Fruit fly (Drosophila melanogaster) whole organism, prepupa: Measurements from ENCODE around the gene CG8319.

Experiments used
- CG10631 ChIP-seq: fragments of 200-800 bp; sonication (Bioruptor generic); optimal IDR thresholded peaks from 2 replicates; lab custom pipeline; 2016; ENCODE audit warnings: missing biosample characterization, missing genetic modification characterization
- CG10669 ChIP-seq: fragments of 200-800 bp; sonication (Bioruptor generic); optimal IDR thresholded peaks from 3 replicates; lab custom pipeline; 2018; ENCODE audit warnings: missing biosample characterization, mild to moderate bottlenecking, missing genetic modification characterization, moderate library complexity
- CG15336 ChIP-seq: fragments of 200-800 bp; sonication (Bioruptor generic); IDR thresholded peaks from 2 replicates; pipeline ENCODE4 v1.3.6; 2022; ENCODE audit warnings: missing biosample characterization, missing genetic modification characterization
- CG1621 ChIP-seq: fragments of 200-800 bp; sonication (Bioruptor generic); optimal IDR thresholded peaks from 3 replicates; lab custom pipeline; 2018; ENCODE audit warnings: missing biosample characterization, mild to moderate bottlenecking, missing genetic modification characterization
- CG16779 ChIP-seq: fragments of 200-800 bp; sonication (Bioruptor generic); optimal IDR thresholded peaks from 3 replicates; lab custom pipeline; 2017; ENCODE audit warnings: missing biosample characterization, mild to moderate bottlenecking, missing genetic modification characterization
- CG32006 ChIP-seq: fragments of 200-800 bp; sonication (Bioruptor generic); optimal IDR thresholded peaks from 3 replicates; lab custom pipeline; 2017; ENCODE audit warnings: missing biosample characterization, mild to moderate bottlenecking, missing genetic modification characterization
- CG34406 ChIP-seq: fragments of 200-800 bp; sonication (Bioruptor generic); optimal IDR thresholded peaks from 3 replicates; lab custom pipeline; 2016; ENCODE audit warnings: missing biosample characterization, missing genetic modification characterization
- CG4318 ChIP-seq: fragments of 200-800 bp; sonication (Bioruptor generic); optimal IDR thresholded peaks from 3 replicates; lab custom pipeline; 2017; ENCODE audit warnings: missing biosample characterization, mild to moderate bottlenecking, missing genetic modification characterization
- CG6163 ChIP-seq: fragments of 200-800 bp; sonication (Bioruptor generic); IDR thresholded peaks from 3 replicates; pipeline ENCODE4 v1.3.6; 2022; ENCODE audit warnings: missing biosample characterization, missing genetic modification characterization
- CG6276 ChIP-seq: fragments of 200-800 bp; sonication (Bioruptor generic); optimal IDR thresholded peaks from 2 replicates; lab custom pipeline; 2017; ENCODE audit warnings: missing biosample characterization, mild to moderate bottlenecking, missing genetic modification characterization
- CG6792 ChIP-seq: fragments of 200-800 bp; sonication (Bioruptor generic); optimal IDR thresholded peaks from 3 replicates; lab custom pipeline; 2016; ENCODE audit warnings: missing biosample characterization, missing genetic modification characterization
- CG6808 ChIP-seq: fragments of 200-800 bp; sonication (Bioruptor generic); optimal IDR thresholded peaks from 3 replicates; lab custom pipeline; 2017; ENCODE audit warnings: missing biosample characterization, missing genetic modification characterization, mild to moderate bottlenecking, moderate library complexity, missing genetic modification reagents
- CG6854 ChIP-seq: fragments of 200-800 bp; sonication (Bioruptor generic); optimal IDR thresholded peaks from 2 replicates; lab custom pipeline; 2017; ENCODE audit warnings: missing biosample characterization, mild to moderate bottlenecking, missing genetic modification characterization
- CG7368 ChIP-seq: fragments of 200-800 bp; sonication (Bioruptor generic); optimal IDR thresholded peaks from 3 replicates; lab custom pipeline; 2016; ENCODE audit warnings: missing biosample characterization, missing genetic modification characterization
- CG8319 ChIP-seq: fragments of 200-800 bp; sonication (Bioruptor generic); optimal IDR thresholded peaks from 3 replicates; lab custom pipeline; 2016; ENCODE audit warnings: missing biosample characterization, missing genetic modification characterization
- CG8632 ChIP-seq: fragments of 200-800 bp; sonication (Bioruptor generic); optimal IDR thresholded peaks from 3 replicates; lab custom pipeline; 2016; ENCODE audit warnings: missing biosample characterization, missing genetic modification characterization
- CG9139 ChIP-seq: fragments of 200-800 bp; sonication (Bioruptor generic); optimal IDR thresholded peaks from 3 replicates; lab custom pipeline; 2017; ENCODE audit warnings: missing biosample characterization, mild to moderate bottlenecking, missing genetic modification characterization
- Eip78C ChIP-seq: fragments of 200-800 bp; sonication (Bioruptor generic); peaks from one replicate; lab custom pipeline; 2016; ENCODE audit warnings: missing biosample characterization, missing genetic modification characterization
- Ets21C ChIP-seq: fragments of 200-800 bp; sonication (Bioruptor generic); optimal IDR thresholded peaks from 3 replicates; lab custom pipeline; 2016; ENCODE audit warnings: missing biosample characterization, missing genetic modification characterization
- Ets96B ChIP-seq: fragments of 200-800 bp; optimal IDR thresholded peaks from 2 replicates; lab custom pipeline; 2019; ENCODE audit warnings: missing biosample characterization, mild to moderate bottlenecking, missing genetic modification characterization, moderate library complexity
- Gug ChIP-seq: fragments of 200-800 bp; sonication (Bioruptor generic); IDR thresholded peaks from 2 replicates; pipeline ENCODE4 v1.3.6; 2022; ENCODE audit warnings: missing biosample characterization, missing genetic modification characterization
- Hr39 ChIP-seq: fragments of 200-800 bp; sonication (Bioruptor generic); optimal IDR thresholded peaks from 2 replicates; lab custom pipeline; 2016; ENCODE audit warnings: missing biosample characterization, missing genetic modification characterization
- Hr4 ChIP-seq: fragments of 200-800 bp; sonication (Bioruptor generic); optimal IDR thresholded peaks from 3 replicates; lab custom pipeline; 2016; ENCODE audit warnings: missing biosample characterization, missing genetic modification characterization
- OdsH ChIP-seq: fragments of 200-800 bp; sonication (Bioruptor generic); optimal IDR thresholded peaks from 3 replicates; lab custom pipeline; 2016; ENCODE audit warnings: missing biosample characterization, missing genetic modification characterization
- Smox ChIP-seq: fragments of 200-800 bp; sonication (Bioruptor generic); optimal IDR thresholded peaks from 3 replicates; lab custom pipeline; 2016; ENCODE audit warnings: missing biosample characterization, missing genetic modification characterization
- Sox102F ChIP-seq: fragments of 200-800 bp; sonication (Bioruptor generic); optimal IDR thresholded peaks from 2 replicates; lab custom pipeline; 2016; ENCODE audit warnings: missing biosample characterization, mild to moderate bottlenecking, missing genetic modification characterization
- Sox14 ChIP-seq: fragments of 200-800 bp; sonication (Bioruptor generic); optimal IDR thresholded peaks from 3 replicates; lab custom pipeline; 2016; ENCODE audit warnings: missing biosample characterization, missing genetic modification characterization
- Sox15 ChIP-seq: fragments of 200-800 bp; sonication (Bioruptor generic); optimal IDR thresholded peaks from 3 replicates; lab custom pipeline; 2016; ENCODE audit warnings: missing biosample characterization, missing genetic modification characterization
- achi ChIP-seq: fragments of 200-800 bp; sonication (Bioruptor generic); optimal IDR thresholded peaks from 3 replicates; lab custom pipeline; 2016; ENCODE audit warnings: missing biosample characterization, missing genetic modification characterization
- acj6 ChIP-seq: fragments of 200-800 bp; sonication (Bioruptor generic); optimal IDR thresholded peaks from 3 replicates; lab custom pipeline; 2016; ENCODE audit warnings: missing biosample characterization, missing genetic modification characterization
- dac ChIP-seq: fragments of 200-800 bp; sonication (Bioruptor generic); optimal IDR thresholded peaks from 2 replicates; lab custom pipeline; 2017; ENCODE audit warnings: missing biosample characterization, mild to moderate bottlenecking, missing genetic modification characterization
- dsx ChIP-seq: fragments of 200-800 bp; optimal IDR thresholded peaks from 3 replicates; lab custom pipeline; 2019; ENCODE audit warnings: missing biosample characterization, mild to moderate bottlenecking, missing genetic modification characterization, moderate library complexity; ENCODE audit not compliant: poor library complexity, severe bottlenecking
- esn ChIP-seq: fragments of 200-800 bp; sonication (Bioruptor generic); optimal IDR thresholded peaks from 2 replicates; lab custom pipeline; 2016; ENCODE audit warnings: missing biosample characterization, mild to moderate bottlenecking, missing genetic modification characterization, moderate library complexity
- fd59A ChIP-seq: fragments of 200-800 bp; sonication (Bioruptor generic); optimal IDR thresholded peaks from 2 replicates; lab custom pipeline; 2017; ENCODE audit warnings: missing biosample characterization, mild to moderate bottlenecking, missing genetic modification characterization, missing genetic modification reagents
- fkh ChIP-seq: fragments of 200-800 bp; sonication (Bioruptor generic); optimal IDR thresholded peaks from 3 replicates; lab custom pipeline; 2017; ENCODE audit warnings: missing biosample characterization, mild to moderate bottlenecking, missing genetic modification characterization, moderate library complexity
- net ChIP-seq: fragments of 200-800 bp; sonication (Bioruptor generic); optimal IDR thresholded peaks from 3 replicates; lab custom pipeline; 2016; ENCODE audit warnings: missing biosample characterization, missing genetic modification characterization
- salr ChIP-seq, 2 experiments: fragments of 200-800 bp; sonication (Bioruptor generic); optimal IDR thresholded peaks; 3 replicates each; lab custom pipeline; 2016 to 2018; ENCODE audit warnings: missing biosample characterization in 2 of 2, missing genetic modification characterization in 2 of 2, mild to moderate bottlenecking in 1 of 2
- svp ChIP-seq: fragments of 200-800 bp; sonication (Bioruptor generic); peaks from one replicate; lab custom pipeline; 2016; ENCODE audit warnings: missing biosample characterization, missing genetic modification characterization
- topi ChIP-seq: fragments of 200-800 bp; sonication (Bioruptor generic); optimal IDR thresholded peaks from 3 replicates; lab custom pipeline; 2016; ENCODE audit warnings: missing biosample characterization, missing genetic modification characterization
- vri ChIP-seq: fragments of 200-800 bp; sonication (Bioruptor generic); optimal IDR thresholded peaks from 3 replicates; lab custom pipeline; 2016; ENCODE audit warnings: missing biosample characterization, mild to moderate bottlenecking, missing genetic modification characterization

The CG8319 gene

dm6 chr3R:9605084-9605483 lies 22.0 kb upstream of the CG8319 start (continued):
- peak; percentile 53 for TF ChIP-seq CG32006
- TF ChIP-seq CG1621 (tag; lab: Kevin White, UChicago), result peak; percentile 62
- no peak; the same call in 1 of the 2 replicates for TF ChIP-seq Gug
- TF ChIP-seq CG6792 (GFP tag; lab: Kevin White, UChicago), result peak; percentile 59
- TF ChIP-seq esn (GFP tag; lab: Kevin White, UChicago), result peak; percentile 67
- TF ChIP-seq CG10631, result peak; percentile 69
- peak; percentile 44 for TF ChIP-seq Sox102F (GFP tag; lab: Kevin White, UChicago)
- TF ChIP-seq CG4318, result no peak
- TF ChIP-seq CG34406, result peak; percentile 14
- peak; percentile 88 for TF ChIP-seq Eip78C (GFP tag; lab: Kevin White, UChicago)
- no peak for TF ChIP-seq CG9139 (GFP tag; lab: Kevin White, UChicago)
- TF ChIP-seq CG8632 (GFP tag; lab: Kevin White, UChicago), result peak; percentile 35
- TF ChIP-seq CG6808 (GFP tag; lab: Kevin White, UChicago), result peak; percentile 64
- peak; percentile 31 for TF ChIP-seq net (GFP tag; lab: Kevin White, UChicago)
- TF ChIP-seq CG16779 (tag; lab: Kevin White, UChicago), result peak; percentile 25
- TF ChIP-seq acj6, result peak; percentile 62
- peak; percentile 43 for TF ChIP-seq CG8319 (GFP tag; lab: Kevin White, UChicago)
- peak; percentile 43; the same call in 1 of the 2 replicates for TF ChIP-seq CG15336 (GFP tag; lab: Robert Waterston, UW)
- peak; percentile 36 for TF ChIP-seq Ets21C (GFP tag; lab: Kevin White, UChicago)
- TF ChIP-seq dac, result no peak
- peak; percentile 75 for TF ChIP-seq svp (GFP tag; lab: Kevin White, UChicago)
- TF ChIP-seq Ets96B, result peak; percentile 71
- TF ChIP-seq fkh (GFP tag; lab: Kevin White, UChicago), result no peak
- peak; percentile 7 for TF ChIP-seq CG6854 (GFP tag; lab: Kevin White, UChicago)
- TF ChIP-seq fd59A (GFP tag; lab: Kevin White, UChicago), result peak; percentile 63
- TF ChIP-seq Hr39, result peak; percentile 57
- TF ChIP-seq vri (GFP tag; lab: Kevin White, UChicago), result peak; percentile 13
- peak; percentile 43 to 48 for TF ChIP-seq salr (GFP tag; optimal IDR thresholded peaks at IDR 0.05; lab: Kevin White, UChicago)
- TF ChIP-seq CG6163, result peak; percentile 65; the same call in 2 of the 3 replicates
- no peak for TF ChIP-seq Sox15 (GFP tag; lab: Kevin White, UChicago)
- TF ChIP-seq CG6276 (GFP tag; lab: Kevin White, UChicago), result no peak
- no peak for TF ChIP-seq Hr4 (GFP tag; lab: Kevin White, UChicago)
- peak; percentile 53 for TF ChIP-seq Smox (GFP tag; lab: Kevin White, UChicago)
- peak; percentile 61 for TF ChIP-seq achi (GFP tag; lab: Kevin White, UChicago)
- peak; percentile 61 for TF ChIP-seq OdsH (GFP tag; lab: Kevin White, UChicago)
- TF ChIP-seq Sox14 (GFP tag; lab: Kevin White, UChicago), result peak; percentile 61
- peak; percentile 61 for TF ChIP-seq dsx (GFP tag; lab: Kevin White, UChicago)
- TF ChIP-seq CG7368 (GFP tag; lab: Kevin White, UChicago), result peak; percentile 47
- peak; percentile 69 for TF ChIP-seq CG10669 (GFP tag; lab: Kevin White, UChicago)
- TF ChIP-seq topi (GFP tag; lab: Kevin White, UChicago), result peak; percentile 54
- TF ChIP-seq, all 60 proteins: peak for 45
